Fruit fly (Drosophila melanogaster): ENCODE measurements around the gene Hibch.

Gene Hibch

dm6 chr3R:15408131-15408731, 51.2 kb downstream of the Hibch start, which contains the start of gene Atx2 (continued):
- TF ChIP-seq sna (GFP tag; IDR thresholded peaks at IDR 0.05; ENCODE audit: partially characterized antibody) (peak; percentile 92), Dbx (GFP tag; IDR thresholded peaks at IDR 0.05) (peak; percentile 77), ems (GFP tag; optimal IDR thresholded peaks at IDR 0.05) (peak; percentile 27), CG6791 (GFP tag; IDR thresholded peaks at IDR 0.05; ENCODE audit: partially characterized antibody) (peak; percentile 92), Ravus (GFP tag; IDR thresholded peaks at IDR 0.05) (no peak), schlank (tag; optimal IDR thresholded peaks at IDR 0.05) (no peak), crp (GFP tag; optimal IDR thresholded peaks at IDR 0.05) (peak in 1 of 2 experiments; percentile 39), Atf6 (GFP tag; IDR thresholded peaks at IDR 0.05) (peak; percentile 29; the same call in 1 of the 2 replicates), CG6272 (GFP tag; IDR thresholded peaks at IDR 0.05) (peak; percentile 40), org-1 (GFP tag; optimal IDR thresholded peaks at IDR 0.05) (no peak), Xbp1 (GFP tag; optimal IDR thresholded peaks at IDR 0.05) (peak; percentile 7), CG32772 (GFP tag; IDR thresholded peaks at IDR 0.05) (peak; percentile 35; the same call in 1 of the 2 replicates), CG8765 (GFP tag; IDR thresholded peaks at IDR 0.05) (0 out of 2 replicates have a peak, but pooled peaks have one; percentile 30), CG6254 (GFP tag; optimal IDR thresholded peaks at IDR 0.05) (no peak), ash1 (GFP tag; optimal IDR thresholded peaks at IDR 0.05) (no peak), CG17361 (GFP tag; IDR thresholded peaks at IDR 0.05) (peak; percentile 38; the same call in 2 of the 3 replicates), Stat92E (GFP tag; optimal IDR thresholded peaks at IDR 0.05) (peak in 1 of 3 experiments; percentile 38), Rx (GFP tag; IDR thresholded peaks at IDR 0.05) (peak; percentile 23; the same call in 1 of the 2 replicates), esg (GFP tag; conservative IDR thresholded peaks at IDR 0.05) (no peak), CG7839 (tag; optimal IDR thresholded peaks at IDR 0.05) (peak; percentile 17), NFAT (GFP tag; IDR thresholded peaks at IDR 0.05) (peak; percentile 66), CTCF (GFP tag; optimal IDR thresholded peaks at IDR 0.05) (peak; percentile 69), B-H2 (GFP tag; optimal IDR thresholded peaks at IDR 0.05) (no peak), salm (tag; optimal IDR thresholded peaks at IDR 0.05) (no peak), sug (tag; optimal IDR thresholded peaks at IDR 0.05) (peak; percentile 30), Gsc (GFP tag; IDR thresholded peaks at IDR 0.05) (no peak), pum (GFP tag; optimal IDR thresholded peaks at IDR 0.05) (peak; percentile 19), CG12155 (GFP tag; optimal IDR thresholded peaks at IDR 0.05) (peak; percentile 59), CG13624 (GFP tag; optimal IDR thresholded peaks at IDR 0.05) (peak; percentile 86), CG7271 (tag; optimal IDR thresholded peaks at IDR 0.05) (no peak), wek (GFP tag; optimal IDR thresholded peaks at IDR 0.05) (peak; percentile 13), D19B (GFP tag; optimal IDR thresholded peaks at IDR 0.05) (no peak), seq (GFP tag; IDR thresholded peaks at IDR 0.05) (peak; percentile 45; the same call in 1 of the 2 replicates), zen (tag; optimal IDR thresholded peaks at IDR 0.05) (peak; percentile 48), lov (optimal IDR thresholded peaks at IDR 0.05) (no peak), lov (GFP tag; IDR thresholded peaks at IDR 0.05) (peak; percentile 71; the same call in 1 of the 3 replicates), CG13287 (GFP tag; IDR thresholded peaks at IDR 0.05; ENCODE audit: partially characterized antibody) (peak; percentile 92), bab2 (GFP tag; optimal IDR thresholded peaks at IDR 0.05) (peak; percentile 24), CG1602 (GFP tag; optimal IDR thresholded peaks at IDR 0.05) (no peak), grau (tag; optimal IDR thresholded peaks at IDR 0.05) (peak; percentile 15), CG6683 (GFP tag; optimal IDR thresholded peaks at IDR 0.05) (no peak), CG7786 (GFP tag; optimal IDR thresholded peaks at IDR 0.05) (peak; percentile 8), Aef1 (GFP tag; IDR thresholded peaks at IDR 0.05) (peak; percentile 24; the same call in 1 of the 3 replicates), CG14014 (GFP tag; IDR thresholded peaks at IDR 0.05) (0 out of 2 replicates have a peak, but pooled peaks have one; percentile 36), HmgZ (tag; optimal IDR thresholded peaks at IDR 0.05) (peak; percentile 74), CG8388 (GFP tag; optimal IDR thresholded peaks at IDR 0.05) (peak; percentile 14), Sry-δ (GFP tag; optimal IDR thresholded peaks at IDR 0.05) (peak; percentile 97), CG3995 (GFP tag; optimal IDR thresholded peaks at IDR 0.05) (peak; percentile 36), CG4404 (GFP tag; IDR thresholded peaks at IDR 0.05) (no peak; the same call in 1 of the 2 replicates), PHDP (tag; optimal IDR thresholded peaks at IDR 0.05) (peak; percentile 5)
